Fruit fly (Drosophila melanogaster) whole organism, prepupa: ENCODE measurements around the gene CG4572.

Source experiments
- CG10631 ChIP-seq: fragments of 200-800 bp; sonication (Bioruptor generic); optimal IDR thresholded peaks from 2 replicates; lab custom pipeline; 2016; ENCODE audit warnings: missing biosample characterization, missing genetic modification characterization
- CG10669 ChIP-seq: fragments of 200-800 bp; sonication (Bioruptor generic); optimal IDR thresholded peaks from 3 replicates; lab custom pipeline; 2018; ENCODE audit warnings: missing biosample characterization, mild to moderate bottlenecking, missing genetic modification characterization, moderate library complexity
- CG11294 ChIP-seq: fragments of 200-800 bp; sonication (Bioruptor generic); IDR thresholded peaks from 2 replicates; pipeline ENCODE4 v1.3.6; 2022; ENCODE audit warnings: missing biosample characterization, missing genetic modification characterization
- CG15336 ChIP-seq: fragments of 200-800 bp; sonication (Bioruptor generic); IDR thresholded peaks from 2 replicates; pipeline ENCODE4 v1.3.6; 2022; ENCODE audit warnings: missing biosample characterization, missing genetic modification characterization
- CG1621 ChIP-seq: fragments of 200-800 bp; sonication (Bioruptor generic); optimal IDR thresholded peaks from 3 replicates; lab custom pipeline; 2018; ENCODE audit warnings: missing biosample characterization, mild to moderate bottlenecking, missing genetic modification characterization
- CG3032 ChIP-seq: fragments of 200-800 bp; optimal IDR thresholded peaks from 2 replicates; lab custom pipeline; 2019; ENCODE audit warnings: missing biosample characterization, mild to moderate bottlenecking, missing genetic modification characterization, moderate library complexity
- CG32006 ChIP-seq: fragments of 200-800 bp; sonication (Bioruptor generic); optimal IDR thresholded peaks from 3 replicates; lab custom pipeline; 2017; ENCODE audit warnings: missing biosample characterization, mild to moderate bottlenecking, missing genetic modification characterization
- CG34406 ChIP-seq: fragments of 200-800 bp; sonication (Bioruptor generic); optimal IDR thresholded peaks from 3 replicates; lab custom pipeline; 2016; ENCODE audit warnings: missing biosample characterization, missing genetic modification characterization
- CG6276 ChIP-seq: fragments of 200-800 bp; sonication (Bioruptor generic); optimal IDR thresholded peaks from 2 replicates; lab custom pipeline; 2017; ENCODE audit warnings: missing biosample characterization, mild to moderate bottlenecking, missing genetic modification characterization
- CG6808 ChIP-seq: fragments of 200-800 bp; sonication (Bioruptor generic); optimal IDR thresholded peaks from 3 replicates; lab custom pipeline; 2017; ENCODE audit warnings: missing biosample characterization, missing genetic modification characterization, mild to moderate bottlenecking, moderate library complexity, missing genetic modification reagents
- CG8319 ChIP-seq: fragments of 200-800 bp; sonication (Bioruptor generic); optimal IDR thresholded peaks from 3 replicates; lab custom pipeline; 2016; ENCODE audit warnings: missing biosample characterization, missing genetic modification characterization
- CG9139 ChIP-seq: fragments of 200-800 bp; sonication (Bioruptor generic); optimal IDR thresholded peaks from 3 replicates; lab custom pipeline; 2017; ENCODE audit warnings: missing biosample characterization, mild to moderate bottlenecking, missing genetic modification characterization
- Eip78C ChIP-seq: fragments of 200-800 bp; sonication (Bioruptor generic); peaks from one replicate; lab custom pipeline; 2016; ENCODE audit warnings: missing biosample characterization, missing genetic modification characterization
- Eip93F ChIP-seq: fragments of 200-800 bp; sonication (Bioruptor generic); optimal IDR thresholded peaks from 2 replicates; lab custom pipeline; 2016; ENCODE audit warnings: missing biosample characterization, mild to moderate bottlenecking, missing genetic modification characterization
- Ets96B ChIP-seq: fragments of 200-800 bp; optimal IDR thresholded peaks from 2 replicates; lab custom pipeline; 2019; ENCODE audit warnings: missing biosample characterization, mild to moderate bottlenecking, missing genetic modification characterization, moderate library complexity
- Hr4 ChIP-seq: fragments of 200-800 bp; sonication (Bioruptor generic); optimal IDR thresholded peaks from 3 replicates; lab custom pipeline; 2016; ENCODE audit warnings: missing biosample characterization, missing genetic modification characterization
- Met ChIP-seq: fragments of 200-800 bp; sonication (Bioruptor generic); optimal IDR thresholded peaks from 3 replicates; lab custom pipeline; 2016; ENCODE audit warnings: missing biosample characterization, missing genetic modification characterization
- OdsH ChIP-seq: fragments of 200-800 bp; sonication (Bioruptor generic); optimal IDR thresholded peaks from 3 replicates; lab custom pipeline; 2016; ENCODE audit warnings: missing biosample characterization, missing genetic modification characterization
- Sox102F ChIP-seq: fragments of 200-800 bp; sonication (Bioruptor generic); optimal IDR thresholded peaks from 2 replicates; lab custom pipeline; 2016; ENCODE audit warnings: missing biosample characterization, mild to moderate bottlenecking, missing genetic modification characterization
- Sox14 ChIP-seq: fragments of 200-800 bp; sonication (Bioruptor generic); optimal IDR thresholded peaks from 3 replicates; lab custom pipeline; 2016; ENCODE audit warnings: missing biosample characterization, missing genetic modification characterization
- Sox15 ChIP-seq: fragments of 200-800 bp; sonication (Bioruptor generic); optimal IDR thresholded peaks from 3 replicates; lab custom pipeline; 2016; ENCODE audit warnings: missing biosample characterization, missing genetic modification characterization
- acj6 ChIP-seq: fragments of 200-800 bp; sonication (Bioruptor generic); optimal IDR thresholded peaks from 3 replicates; lab custom pipeline; 2016; ENCODE audit warnings: missing biosample characterization, missing genetic modification characterization
- cyc ChIP-seq: fragments of 200-800 bp; sonication (Bioruptor generic); optimal IDR thresholded peaks from 3 replicates; lab custom pipeline; 2016; ENCODE audit warnings: missing biosample characterization, missing genetic modification characterization
- dac ChIP-seq: fragments of 200-800 bp; sonication (Bioruptor generic); optimal IDR thresholded peaks from 2 replicates; lab custom pipeline; 2017; ENCODE audit warnings: missing biosample characterization, mild to moderate bottlenecking, missing genetic modification characterization
- dsx ChIP-seq: fragments of 200-800 bp; optimal IDR thresholded peaks from 3 replicates; lab custom pipeline; 2019; ENCODE audit warnings: missing biosample characterization, mild to moderate bottlenecking, missing genetic modification characterization, moderate library complexity; ENCODE audit not compliant: poor library complexity, severe bottlenecking
- eg ChIP-seq: fragments of 200-800 bp; sonication (Bioruptor generic); IDR thresholded peaks from 3 replicates; pipeline ENCODE4 v1.3.6; 2022; ENCODE audit warnings: missing biosample characterization, missing genetic modification characterization
- esn ChIP-seq: fragments of 200-800 bp; sonication (Bioruptor generic); optimal IDR thresholded peaks from 2 replicates; lab custom pipeline; 2016; ENCODE audit warnings: missing biosample characterization, mild to moderate bottlenecking, missing genetic modification characterization, moderate library complexity
- fkh ChIP-seq: fragments of 200-800 bp; sonication (Bioruptor generic); optimal IDR thresholded peaks from 3 replicates; lab custom pipeline; 2017; ENCODE audit warnings: missing biosample characterization, mild to moderate bottlenecking, missing genetic modification characterization, moderate library complexity
- net ChIP-seq: fragments of 200-800 bp; sonication (Bioruptor generic); optimal IDR thresholded peaks from 3 replicates; lab custom pipeline; 2016; ENCODE audit warnings: missing biosample characterization, missing genetic modification characterization
- spab ChIP-seq: fragments of 200-800 bp; sonication (Bioruptor generic); optimal IDR thresholded peaks from 2 replicates; lab custom pipeline; 2017; ENCODE audit warnings: missing biosample characterization, mild to moderate bottlenecking, missing genetic modification characterization, missing genetic modification reagents
- svp ChIP-seq: fragments of 200-800 bp; sonication (Bioruptor generic); peaks from one replicate; lab custom pipeline; 2016; ENCODE audit warnings: missing biosample characterization, missing genetic modification characterization
- vri ChIP-seq: fragments of 200-800 bp; sonication (Bioruptor generic); optimal IDR thresholded peaks from 3 replicates; lab custom pipeline; 2016; ENCODE audit warnings: missing biosample characterization, mild to moderate bottlenecking, missing genetic modification characterization

The CG4572 gene

dm6 chr3R:19904865-19905373 is 40.7 kb upstream of the CG4572 start, which contains the start of the genes Surf6 and RhoGAP92B (continued):
- TF ChIP-seq CG6808 (peak; percentile 52), Hr4 (GFP tag; lab: Kevin White, UChicago) (peak; percentile 51), Ets96B (tag; lab: Kevin White, UChicago) (peak; percentile 31), spab (no peak), net (GFP tag; lab: Kevin White, UChicago) (peak; percentile 62), dsx (GFP tag; lab: Kevin White, UChicago) (peak; percentile 43), CG32006 (GFP tag; lab: Kevin White, UChicago) (no peak), CG3032 (tag; lab: Kevin White, UChicago) (peak; percentile 53), eg (GFP tag; lab: Robert Waterston, UW) (peak; percentile 64; the same call in 2 of the 3 replicates), svp (GFP tag; lab: Kevin White, UChicago) (peak; percentile 95), OdsH (GFP tag; lab: Kevin White, UChicago) (peak; percentile 42), Sox102F (GFP tag; lab: Kevin White, UChicago) (peak; percentile 63), cyc (GFP tag; lab: Kevin White, UChicago) (peak; percentile 55), CG1621 (tag; lab: Kevin White, UChicago) (peak; percentile 97), CG8319 (peak; percentile 42), CG6276 (GFP tag; lab: Kevin White, UChicago) (no peak), dac (no peak), Eip78C (peak; percentile 79)

dm6 chr3R:19902926-19903739 is 38.9 kb upstream of the CG4572 start, which contains the start of gene ClpX:
ClpX (minus strand) TSS chr3R:19903689.
- TF ChIP-seq svp (GFP tag; lab: Kevin White, UChicago) (peak; percentile 82), CG34406 (GFP tag; lab: Kevin White, UChicago) (no peak), Sox15 (no peak), Sox14 (GFP tag; lab: Kevin White, UChicago) (no peak), vri (peak; percentile 39), Eip78C (peak; percentile 73), dsx (GFP tag; lab: Kevin White, UChicago) (no peak), fkh (GFP tag; lab: Kevin White, UChicago) (no peak), CG10631 (no peak), CG11294 (GFP tag; lab: Robert Waterston, UW) (no peak), CG9139 (GFP tag; lab: Kevin White, UChicago) (no peak), CG8319 (no peak), esn (GFP tag; lab: Kevin White, UChicago) (peak; percentile 0), CG10669 (GFP tag; lab: Kevin White, UChicago) (no peak), spab (no peak), Met (GFP tag; lab: Kevin White, UChicago) (no peak), CG15336 (GFP tag; lab: Robert Waterston, UW) (0 out of 2 replicates have a peak, but pooled peaks have one; percentile 20), acj6 (GFP tag; lab: Kevin White, UChicago) (no peak), net (GFP tag; lab: Kevin White, UChicago) (no peak)

DNA sequence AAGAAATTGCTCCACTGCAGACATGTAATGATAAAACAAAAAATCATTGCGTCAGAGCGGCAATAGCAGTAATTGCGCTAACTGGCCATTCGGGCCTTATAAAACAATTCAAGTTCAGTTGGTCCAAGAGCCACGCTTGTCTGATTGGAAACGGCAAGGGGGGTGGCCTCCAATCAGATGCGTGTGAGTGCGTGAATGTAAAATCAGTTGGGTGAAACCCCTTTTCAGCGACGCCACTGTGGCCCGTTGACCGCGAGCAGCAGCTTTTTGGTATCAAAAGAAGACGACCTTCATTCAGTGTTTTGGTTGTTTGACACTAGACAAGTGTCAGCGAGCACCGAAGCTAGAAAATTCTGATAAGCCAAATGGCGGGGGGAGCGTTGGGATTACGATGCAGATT is 38.1 kb upstream of the CG4572 start:
- TF ChIP-seq CG1621 (tag; lab: Kevin White, UChicago) = no peak
- no peak for TF ChIP-seq vri
- no peak for TF ChIP-seq Eip78C

dm6 chr3R:19901742-19902141 is 37.5 kb upstream of the CG4572 start:
- peak; percentile 94 for TF ChIP-seq svp (GFP tag; lab: Kevin White, UChicago)
- no peak for TF ChIP-seq Eip93F (GFP tag; lab: Kevin White, UChicago)
